Fruit fly (Drosophila melanogaster) whole organism, embryonic: Measurements from ENCODE around the gene TTLL4B.

ENCODE experiments used
- Ada2b ChIP-seq: fragments of 200-800 bp; sonication (Bioruptor generic); IDR thresholded peaks from 2 replicates; pipeline ENCODE4 v1.3.6; 2022; ENCODE audit warnings: missing biosample characterization, missing genetic modification characterization
- Atf6 ChIP-seq: fragments of 200-800 bp; sonication (Bioruptor generic); IDR thresholded peaks from 2 replicates; pipeline ENCODE4 v1.3.6; 2022; ENCODE audit warnings: missing biosample characterization, missing genetic modification characterization
- Awh ChIP-seq: fragments of 200-800 bp; sonication (Bioruptor generic); IDR thresholded peaks from 2 replicates; pipeline ENCODE4, ENCODE4 v1.3.6; 2022; ENCODE audit warnings: missing biosample characterization, missing genetic modification characterization
- CG10209 ChIP-seq: fragments of 200-800 bp; sonication (Bioruptor generic); optimal IDR thresholded peaks from 3 replicates; lab custom pipeline; 2017; ENCODE audit warnings: missing biosample characterization, mild to moderate bottlenecking, missing genetic modification characterization, missing genetic modification reagents
- CG10979 ChIP-seq: fragments of 200-800 bp; sonication (Bioruptor generic); optimal IDR thresholded peaks from 2 replicates; lab custom pipeline; 2018; ENCODE audit warnings: missing biosample characterization, mild to moderate bottlenecking, missing genetic modification characterization, moderate library complexity
- CG11456 ChIP-seq: fragments of 200-800 bp; sonication (Bioruptor generic); IDR thresholded peaks from 3 replicates; pipeline ENCODE4 v1.3.6; 2022; ENCODE audit warnings: missing biosample characterization, missing genetic modification characterization
- CG12744 ChIP-seq: fragments of 200-800 bp; sonication (Bioruptor generic); optimal IDR thresholded peaks from 2 replicates; lab custom pipeline; 2016; ENCODE audit warnings: missing biosample characterization, missing genetic modification characterization
- CG12769 ChIP-seq: fragments of 200-800 bp; sonication (Bioruptor generic); optimal IDR thresholded peaks from 2 replicates; lab custom pipeline; 2019; ENCODE audit warnings: missing biosample characterization, mild to moderate bottlenecking, missing genetic modification characterization, moderate library complexity
- CG13424 ChIP-seq: fragments of 200-800 bp; sonication (Bioruptor generic); optimal IDR thresholded peaks from 2 replicates; lab custom pipeline; 2019; ENCODE audit warnings: missing biosample characterization, mild to moderate bottlenecking, missing genetic modification characterization, moderate library complexity
- CG13624 ChIP-seq: fragments of 200-800 bp; sonication (Bioruptor generic); optimal IDR thresholded peaks from 2 replicates; lab custom pipeline; 2016; ENCODE audit warnings: missing biosample characterization, missing genetic modification characterization
- CG17612 ChIP-seq: fragments of 200-800 bp; sonication (Bioruptor generic); IDR thresholded peaks from 2 replicates; pipeline ENCODE4 v1.3.6; 2022; ENCODE audit warnings: missing biosample characterization, missing genetic modification characterization
- CG2116 ChIP-seq: fragments of 200-800 bp; sonication (Bioruptor generic); optimal IDR thresholded peaks from 3 replicates; lab custom pipeline; 2018; ENCODE audit warnings: missing biosample characterization, mild to moderate bottlenecking, missing genetic modification characterization
- CG2120 ChIP-seq: fragments of 200-800 bp; sonication (Bioruptor generic); optimal IDR thresholded peaks from 3 replicates; lab custom pipeline; 2016; ENCODE audit warnings: missing biosample characterization, missing genetic modification characterization
- CG2678 ChIP-seq: fragments of 200-800 bp; sonication (Bioruptor generic); optimal IDR thresholded peaks from 3 replicates; lab custom pipeline; 2019; ENCODE audit warnings: missing biosample characterization, mild to moderate bottlenecking, missing genetic modification characterization, moderate library complexity
- CG2889 ChIP-seq: fragments of 200-800 bp; sonication (Bioruptor generic); IDR thresholded peaks from 3 replicates; pipeline ENCODE4 v1.3.6; 2022; ENCODE audit warnings: missing biosample characterization, missing genetic modification characterization
- CG30431 ChIP-seq: fragments of 200-800 bp; sonication (Bioruptor generic); optimal IDR thresholded peaks from 2 replicates; lab custom pipeline; 2017; ENCODE audit warnings: missing biosample characterization, missing genetic modification characterization
- CG3065 ChIP-seq: fragments of 200-800 bp; sonication (Bioruptor generic); optimal IDR thresholded peaks from 2 replicates; lab custom pipeline; 2016; ENCODE audit warnings: missing biosample characterization, missing genetic modification characterization
- CG3281 ChIP-seq: fragments of 200-800 bp; sonication (Bioruptor generic); optimal IDR thresholded peaks from 3 replicates; lab custom pipeline; 2017; ENCODE audit warnings: missing biosample characterization, mild to moderate bottlenecking, missing genetic modification characterization
- CG3407 ChIP-seq: fragments of 200-800 bp; sonication (Bioruptor generic); optimal IDR thresholded peaks from 2 replicates; lab custom pipeline; 2018; ENCODE audit warnings: missing biosample characterization, mild to moderate bottlenecking, missing genetic modification characterization
- CG4360 ChIP-seq: fragments of 200-800 bp; sonication (Bioruptor generic); IDR thresholded peaks from 2 replicates; pipeline ENCODE4 v1.3.6; 2022; ENCODE audit warnings: missing biosample characterization, missing genetic modification characterization
- CG6791 ChIP-seq: fragments of 200-800 bp; sonication (Bioruptor generic); IDR thresholded peaks from 3 replicates; pipeline ENCODE4 v1.3.6; 2022; ENCODE audit warnings: missing biosample characterization, missing genetic modification characterization; ENCODE audit not compliant: partially characterized antibody
- CG7372 ChIP-seq: fragments of 200-800 bp; sonication (Bioruptor generic); IDR thresholded peaks from 2 replicates; pipeline ENCODE4 v1.3.6; 2022; ENCODE audit warnings: missing biosample characterization, missing genetic modification characterization
- CG7556 ChIP-seq: fragments of 200-800 bp; sonication (Bioruptor generic); optimal IDR thresholded peaks from 2 replicates; lab custom pipeline; 2017; ENCODE audit warnings: missing biosample characterization, mild to moderate bottlenecking, missing genetic modification characterization
- CG8089 ChIP-seq: fragments of 200-800 bp; sonication (Bioruptor generic); optimal IDR thresholded peaks from 3 replicates; lab custom pipeline; 2016; ENCODE audit warnings: missing biosample characterization, missing genetic modification characterization
- CG9932 ChIP-seq: fragments of 200-800 bp; sonication (Bioruptor generic); IDR thresholded peaks from 2 replicates; pipeline ENCODE4 v1.3.6; 2022; ENCODE audit warnings: missing biosample characterization, missing genetic modification characterization
- D19B ChIP-seq: fragments of 200-800 bp; sonication (Bioruptor generic); optimal IDR thresholded peaks from 2 replicates; lab custom pipeline; 2017; ENCODE audit warnings: missing biosample characterization, mild to moderate bottlenecking, missing genetic modification characterization
- Dip3 ChIP-seq: fragments of 200-800 bp; sonication (Bioruptor generic); optimal IDR thresholded peaks from 3 replicates; lab custom pipeline; 2016; ENCODE audit warnings: missing biosample characterization, missing genetic modification characterization
- E2f1 ChIP-seq: fragments of 200-800 bp; sonication (Bioruptor generic); IDR thresholded peaks from 2 replicates; pipeline ENCODE4 v1.3.6; 2022; ENCODE audit warnings: missing biosample characterization, missing genetic modification characterization
- Fer2 ChIP-seq: fragments of 200-800 bp; sonication (Bioruptor generic); optimal IDR thresholded peaks from 2 replicates; lab custom pipeline; 2018; ENCODE audit warnings: missing biosample characterization, mild to moderate bottlenecking, missing genetic modification characterization, moderate library complexity
- Kr ChIP-seq: fragments of 200-800 bp; sonication (Bioruptor generic); optimal IDR thresholded peaks from 2 replicates; lab custom pipeline; 2017; ENCODE audit warnings: missing biosample characterization, mild to moderate bottlenecking, missing genetic modification characterization
- MESR4 ChIP-seq: fragments of 200-800 bp; sonication (Bioruptor generic); optimal IDR thresholded peaks from 2 replicates; lab custom pipeline; 2018; ENCODE audit warnings: missing biosample characterization, mild to moderate bottlenecking, missing genetic modification characterization, moderate library complexity
- Mad ChIP-seq: fragments of 200-800 bp; sonication (Bioruptor generic); optimal IDR thresholded peaks from 2 replicates; lab custom pipeline; 2016; ENCODE audit warnings: missing biosample characterization, missing genetic modification characterization
- NC2α ChIP-seq: fragments of 200-800 bp; sonication (Bioruptor generic); optimal IDR thresholded peaks from 2 replicates; lab custom pipeline; 2016; ENCODE audit warnings: missing biosample characterization, missing genetic modification characterization
- Nf-YC ChIP-seq: fragments of 200-800 bp; optimal IDR thresholded peaks from 3 replicates; lab custom pipeline; 2019; ENCODE audit warnings: missing biosample characterization, mild to moderate bottlenecking, missing genetic modification characterization, moderate library complexity
- Optix ChIP-seq: fragments of 200-800 bp; sonication (Bioruptor generic); IDR thresholded peaks from 3 replicates; pipeline ENCODE4 v1.3.6; 2022; ENCODE audit warnings: missing biosample characterization, missing genetic modification characterization
- cato ChIP-seq: fragments of 200-800 bp; sonication (Bioruptor generic); optimal IDR thresholded peaks from 2 replicates; lab custom pipeline; 2016; ENCODE audit warnings: missing biosample characterization, missing genetic modification characterization, borderline replicate concordance
- caup ChIP-seq: fragments of 200-800 bp; sonication (Bioruptor generic); optimal IDR thresholded peaks from 3 replicates; lab custom pipeline; 2017; ENCODE audit warnings: missing biosample characterization, mild to moderate bottlenecking, missing genetic modification characterization, moderate library complexity; ENCODE audit not compliant: severe bottlenecking
- dimm ChIP-seq: fragments of 200-800 bp; sonication (Bioruptor generic); IDR thresholded peaks from 2 replicates; pipeline ENCODE4 v1.3.6; 2022; ENCODE audit warnings: missing biosample characterization, missing genetic modification characterization
- dpn ChIP-seq, 2 experiments: fragments of 200-800 bp; sonication (Bioruptor generic); optimal IDR thresholded peaks; 3 replicates each; lab custom pipeline; 2016; ENCODE audit warnings: missing biosample characterization in 2 of 2, missing genetic modification characterization in 2 of 2
- fd3F ChIP-seq: fragments of 200-800 bp; sonication (Bioruptor generic); optimal IDR thresholded peaks from 2 replicates; lab custom pipeline; 2018; ENCODE audit warnings: missing biosample characterization, mild to moderate bottlenecking, missing genetic modification characterization, moderate library complexity
- fd64A ChIP-seq: fragments of 200-800 bp; sonication (Bioruptor generic); optimal IDR thresholded peaks from 3 replicates; lab custom pipeline; 2018; ENCODE audit warnings: missing biosample characterization, mild to moderate bottlenecking, missing genetic modification characterization
- lab ChIP-seq: fragments of 200-800 bp; sonication (Bioruptor generic); optimal IDR thresholded peaks from 3 replicates; lab custom pipeline; 2017; ENCODE audit warnings: missing biosample characterization, missing genetic modification characterization, mild to moderate bottlenecking, moderate library complexity, missing genetic modification reagents
- lbe ChIP-seq: fragments of 200-800 bp; sonication (Bioruptor generic); optimal IDR thresholded peaks from 2 replicates; lab custom pipeline; 2016; ENCODE audit warnings: missing biosample characterization, mild to moderate bottlenecking, missing genetic modification characterization
- phol ChIP-seq: fragments of 200-800 bp; sonication (Bioruptor generic); optimal IDR thresholded peaks from 3 replicates; lab custom pipeline; 2018; ENCODE audit warnings: missing biosample characterization, mild to moderate bottlenecking, missing genetic modification characterization, moderate library complexity
- prd ChIP-seq, 3 experiments: fragments of >200 bp in 2 of 3; fragments of 200-800 bp in 1 of 3; sonication (Bioruptor generic) in 1 of 3; optimal IDR thresholded peaks in 2 of 3; IDR thresholded peaks in 1 of 3; 2 replicates in 2 of 3; 3 replicates in 1 of 3; pipeline versions ENCODE4 v1.3.6 to Lab custom; 2017 to 2022; ENCODE audit warnings: missing biosample characterization in 1 of 3, missing genetic modification characterization in 1 of 3
- row ChIP-seq: fragments of 200-800 bp; sonication (Bioruptor generic); IDR thresholded peaks from 3 replicates; pipeline ENCODE4 v1.3.6; 2022; ENCODE audit warnings: missing biosample characterization, missing genetic modification characterization
- sc ChIP-seq, 3 experiments: fragments of >200 bp in 2 of 3; fragments of 200-800 bp in 1 of 3; sonication (Bioruptor generic) in 1 of 3; optimal IDR thresholded peaks; 2 replicates in 2 of 3; 3 replicates in 1 of 3; lab custom pipeline; 2017; ENCODE audit warnings: mild to moderate bottlenecking in 1 of 3, missing biosample characterization in 1 of 3, missing genetic modification characterization in 1 of 3, missing genetic modification reagents in 1 of 3
- sd ChIP-seq: fragments of 200-800 bp; sonication (Bioruptor generic); optimal IDR thresholded peaks from 3 replicates; lab custom pipeline; 2018; ENCODE audit warnings: missing biosample characterization, mild to moderate bottlenecking, missing genetic modification characterization, moderate library complexity
- seq ChIP-seq: fragments of 200-800 bp; sonication (Bioruptor generic); IDR thresholded peaks from 2 replicates; pipeline ENCODE4 v1.3.6; 2022; ENCODE audit warnings: missing biosample characterization, missing genetic modification characterization
- z ChIP-seq: fragments of 200-800 bp; sonication (Bioruptor generic); IDR thresholded peaks from 3 replicates; pipeline ENCODE4 v1.3.6; 2022; ENCODE audit warnings: missing biosample characterization, missing genetic modification characterization

TTLL4B gene

DNA sequence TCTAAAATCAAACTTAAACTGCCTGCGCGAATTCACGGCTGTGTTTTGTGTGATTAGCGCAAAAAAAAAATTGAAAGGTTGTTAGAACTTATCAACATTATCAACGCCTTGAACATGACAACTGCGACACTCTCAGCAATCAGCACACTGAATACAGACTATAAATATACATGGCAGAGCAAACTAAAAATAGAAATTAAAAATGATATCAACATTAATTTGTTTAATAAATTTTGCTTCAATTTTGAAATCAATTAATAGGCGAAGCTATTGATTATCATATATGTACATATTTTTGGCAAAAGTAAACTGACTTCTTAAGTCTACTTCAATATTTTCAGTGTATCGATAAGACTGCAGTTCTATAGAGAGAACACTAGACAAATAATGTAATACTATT, 17.6 kb downstream of the TTLL4B start (continued):
- TF ChIP-seq row (GFP tag; lab: Robert Waterston, UW), result peak; percentile 30; the same call in 2 of the 3 replicates
- TF ChIP-seq sd (tag; lab: Kevin White, UChicago), result no peak
- TF ChIP-seq CG10209 (GFP tag; lab: Kevin White, UChicago), result no peak
- peak; percentile 48 for TF ChIP-seq CG13624 (GFP tag; lab: Kevin White, UChicago)
- TF ChIP-seq CG7372 (GFP tag; lab: Robert Waterston, UW), result no peak
- peak; percentile 13 for TF ChIP-seq Fer2 (tag; lab: Kevin White, UChicago)
- TF ChIP-seq fd3F (GFP tag; lab: Kevin White, UChicago), result peak; percentile 52
- no peak for TF ChIP-seq prd (optimal IDR thresholded peaks at IDR 0.05; lab: Kevin White, UChicago)
- peak; percentile 45; the same call in 1 of the 3 replicates for TF ChIP-seq prd (GFP tag; IDR thresholded peaks at IDR 0.05; lab: Robert Waterston, UW)
- no peak for TF ChIP-seq CG2889 (GFP tag; lab: Robert Waterston, UW)
- no peak for TF ChIP-seq fd64A (GFP tag; lab: Kevin White, UChicago)
- no peak for TF ChIP-seq CG30431 (GFP tag; lab: Kevin White, UChicago)
- peak; percentile 2 for TF ChIP-seq CG7556
- TF ChIP-seq lbe, result peak; percentile 58
- TF ChIP-seq D19B (GFP tag; lab: Kevin White, UChicago), result peak; percentile 26
- peak; percentile 1 for TF ChIP-seq CG10979 (tag; lab: Kevin White, UChicago)
- TF ChIP-seq MESR4 (GFP tag; lab: Kevin White, UChicago), result no peak
- no peak for TF ChIP-seq seq
- no peak for TF ChIP-seq dimm (GFP tag; lab: Robert Waterston, UW)
- peak; percentile 18 for TF ChIP-seq phol (tag; lab: Kevin White, UChicago)
- TF ChIP-seq Atf6 (GFP tag; lab: Robert Waterston, UW), result peak; percentile 75
- TF ChIP-seq CG17612 (GFP tag; lab: Robert Waterston, UW), result 0 out of 2 replicates have a peak, but pooled peaks have one; percentile 18
- peak; percentile 37 for TF ChIP-seq CG12769 (tag; lab: Kevin White, UChicago)
- peak; percentile 63 for TF ChIP-seq CG2120 (GFP tag; lab: Kevin White, UChicago)
- TF ChIP-seq NC2α, result no peak
- TF ChIP-seq CG9932 (GFP tag; lab: Robert Waterston, UW), result peak; percentile 58
- no peak for TF ChIP-seq Awh (GFP tag; lab: Robert Waterston, UW)
- TF ChIP-seq CG3281 (GFP tag; lab: Kevin White, UChicago), result peak; percentile 67
- TF ChIP-seq Dip3 (GFP tag; lab: Kevin White, UChicago), result peak; percentile 48
- no peak for TF ChIP-seq CG6791 (GFP tag; lab: Robert Waterston, UW)
- TF ChIP-seq cato (GFP tag; lab: Kevin White, UChicago), result no peak
- TF ChIP-seq CG12744 (GFP tag; lab: Kevin White, UChicago), result no peak
- no peak for TF ChIP-seq z (GFP tag; lab: Robert Waterston, UW)
- TF ChIP-seq Kr, result no peak
- no peak for TF ChIP-seq CG4360 (GFP tag; lab: Robert Waterston, UW)
- no peak for TF ChIP-seq sc (optimal IDR thresholded peaks at IDR 0.05; lab: Kevin White, UChicago)
- no peak for TF ChIP-seq sc (GFP tag; optimal IDR thresholded peaks at IDR 0.05; lab: Kevin White, UChicago)
- TF ChIP-seq CG2678 (tag; lab: Kevin White, UChicago), result peak; percentile 73
- 0 out of 2 replicates have a peak, but pooled peaks have one; percentile 49 for TF ChIP-seq Ada2b (GFP tag; lab: Robert Waterston, UW)
- TF ChIP-seq dpn (GFP tag; optimal IDR thresholded peaks at IDR 0.05; lab: Kevin White, UChicago), result peak; percentile 18 to 20
- no peak for TF ChIP-seq CG2116
- peak; percentile 22 for TF ChIP-seq caup (GFP tag; lab: Kevin White, UChicago)
- no peak for TF ChIP-seq CG3407
- TF ChIP-seq CG11456 (GFP tag; lab: Robert Waterston, UW), result no peak
- TF ChIP-seq Optix (GFP tag; lab: Robert Waterston, UW), result no peak
- TF ChIP-seq Nf-YC (tag; lab: Kevin White, UChicago), result no peak
- TF ChIP-seq Mad, result no peak
- peak; percentile 76 for TF ChIP-seq lab (GFP tag; lab: Kevin White, UChicago)
- no peak for TF ChIP-seq CG3065 (GFP tag; lab: Kevin White, UChicago)
- no peak for TF ChIP-seq CG8089 (GFP tag; lab: Kevin White, UChicago)
- no peak for TF ChIP-seq CG13424 (tag; lab: Kevin White, UChicago)
- no peak; the same call in 1 of the 2 replicates for TF ChIP-seq E2f1 (GFP tag; lab: Robert Waterston, UW)
